Worm (Caenorhabditis elegans) whole organism, L1 larva: ENCODE results near the gene clec-228.

Source experiments
- ceh-63 ChIP-seq: fragments of 200-800 bp; sonication (Bioruptor generic); optimal IDR thresholded peaks from 2 replicates; lab custom pipeline; 2018; ENCODE audit warnings: mild to moderate bottlenecking, missing genetic modification characterization, missing compliant biosample characterization
- dpl-1 ChIP-seq, 3 experiments: fragments of 150-350 bp in 2 of 3; sonication (generic microtip) in 1 of 3; optimal IDR thresholded peaks; 2 replicates each; lab custom pipeline; 2014 to 2017; ENCODE audit warnings: missing biosample characterization in 3 of 3, missing genetic modification characterization in 3 of 3, missing genetic modification reagents in 3 of 3
- egl-27 ChIP-seq, 2 experiments: fragments of 150-350 bp in 1 of 2; sonication (generic microtip); optimal IDR thresholded peaks; 3 replicates each; lab custom pipeline; 2017 to 2018; ENCODE audit warnings: missing biosample characterization in 2 of 2, missing genetic modification characterization in 2 of 2, missing genetic modification reagents in 2 of 2
- lin-13 ChIP-seq: fragments of 150-350 bp; optimal IDR thresholded peaks from 2 replicates; lab custom pipeline; 2014; ENCODE audit warnings: missing biosample characterization, missing genetic modification reagents, missing genetic modification characterization
- lin-39 ChIP-seq: fragments of 150-350 bp; optimal IDR thresholded peaks from 2 replicates; lab custom pipeline; 2014; ENCODE audit warnings: missing biosample characterization, missing genetic modification reagents, missing genetic modification characterization
- nhr-12 ChIP-seq: sonication (generic microtip); optimal IDR thresholded peaks from 2 replicates; lab custom pipeline; 2017; ENCODE audit warnings: missing biosample characterization, missing genetic modification characterization
- nhr-28 ChIP-seq: fragments of 150-350 bp; optimal IDR thresholded peaks from 2 replicates; lab custom pipeline; 2014; ENCODE audit warnings: missing biosample characterization, missing genetic modification characterization
- nhr-76 ChIP-seq: sonication (generic microtip); optimal IDR thresholded peaks from 2 replicates; lab custom pipeline; 2017; ENCODE audit warnings: missing biosample characterization, missing genetic modification characterization
- nhr-77 ChIP-seq: fragments of 150-350 bp; optimal IDR thresholded peaks from 2 replicates; lab custom pipeline; 2014; ENCODE audit warnings: missing biosample characterization, missing genetic modification characterization
- pag-3 ChIP-seq: sonication (generic microtip); optimal IDR thresholded peaks from 2 replicates; lab custom pipeline; 2017; ENCODE audit warnings: missing genetic modification characterization, mild to moderate bottlenecking, missing compliant biosample characterization, antibody characterized with exemption, borderline replicate concordance; ENCODE audit not compliant: insufficient read depth
- snpc-4 ChIP-seq: fragments of 150-350 bp; optimal IDR thresholded peaks from 2 replicates; lab custom pipeline; 2014; ENCODE audit warnings: missing biosample characterization, missing genetic modification characterization
- sox-4 ChIP-seq: sonication (generic microtip); optimal IDR thresholded peaks from 2 replicates; lab custom pipeline; 2016; ENCODE audit warnings: missing genetic modification characterization, missing compliant biosample characterization
- zag-1 ChIP-seq: fragments of 150-350 bp; optimal IDR thresholded peaks from 2 replicates; lab custom pipeline; 2014; ENCODE audit warnings: missing biosample characterization, missing genetic modification characterization
- ztf-4 ChIP-seq: fragments of 150-350 bp; optimal IDR thresholded peaks from 2 replicates; lab custom pipeline; 2014; ENCODE audit warnings: missing biosample characterization, missing genetic modification characterization

DNA sequence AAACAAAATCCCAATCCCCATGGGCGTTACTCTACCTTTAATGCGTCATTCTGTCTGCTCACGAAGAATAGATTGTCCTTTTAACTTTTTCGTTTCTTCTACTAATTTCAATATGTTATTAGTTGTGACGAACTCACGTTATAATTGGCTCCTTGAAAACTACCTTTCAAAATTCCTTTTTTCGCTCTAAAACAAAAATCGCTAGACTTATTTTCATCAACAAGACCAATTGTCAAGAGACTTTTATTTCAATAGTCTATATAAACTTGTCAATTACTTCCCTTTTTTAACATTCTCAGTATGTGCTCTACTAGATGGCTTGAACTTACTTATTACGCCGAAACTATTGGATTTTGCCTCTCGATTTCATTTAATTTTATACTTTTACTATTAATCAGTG is 45.5 kb upstream of the clec-228 start, which contains the start of gene str-102:
- no peak for TF ChIP-seq sox-4 (tag; lab: Kevin White, UChicago)
- TF ChIP-seq zag-1: no peak
- TF ChIP-seq nhr-76 (tag; lab: Kevin White, UChicago): no peak
- TF ChIP-seq nhr-28 (tag; lab: Kevin White, UChicago): no peak
- no peak for TF ChIP-seq lin-39 (tag; lab: Kevin White, UChicago)
- TF ChIP-seq pag-3 (tag; lab: Kevin White, UChicago): no peak
- TF ChIP-seq nhr-77 (tag; lab: Kevin White, UChicago): no peak
- TF ChIP-seq snpc-4 (tag; lab: Kevin White, UChicago): no peak
- no peak for TF ChIP-seq lin-13 (GFP tag; lab: Kevin White, UChicago)
- TF ChIP-seq ceh-63 (GFP tag; lab: Kevin White, UChicago): no peak
- TF ChIP-seq ztf-4 (tag; lab: Kevin White, UChicago): no peak
- no peak for TF ChIP-seq nhr-12 (tag; lab: Kevin White, UChicago)
- no peak for TF ChIP-seq egl-27 (tag; optimal IDR thresholded peaks at IDR 0.05; lab: Kevin White, UChicago)
- TF ChIP-seq dpl-1 (GFP tag; optimal IDR thresholded peaks at IDR 0.05; lab: Kevin White, UChicago): no peak
